Worm (Caenorhabditis elegans) whole organism, L4/young adult: ENCODE data around the gene mfn-1.

ENCODE experiments used
- W03F9.2 ChIP-seq: fragments of 150-350 bp; optimal IDR thresholded peaks from 2 replicates; lab custom pipeline; 2014; ENCODE audit warnings: missing biosample characterization, missing genetic modification characterization
- him-1 ChIP-seq: sonication (generic microtip); optimal IDR thresholded peaks from 2 replicates; lab custom pipeline; 2016; ENCODE audit warnings: missing genotype, missing genetic modification reagents, missing genetic modification characterization, missing compliant biosample characterization

DNA sequence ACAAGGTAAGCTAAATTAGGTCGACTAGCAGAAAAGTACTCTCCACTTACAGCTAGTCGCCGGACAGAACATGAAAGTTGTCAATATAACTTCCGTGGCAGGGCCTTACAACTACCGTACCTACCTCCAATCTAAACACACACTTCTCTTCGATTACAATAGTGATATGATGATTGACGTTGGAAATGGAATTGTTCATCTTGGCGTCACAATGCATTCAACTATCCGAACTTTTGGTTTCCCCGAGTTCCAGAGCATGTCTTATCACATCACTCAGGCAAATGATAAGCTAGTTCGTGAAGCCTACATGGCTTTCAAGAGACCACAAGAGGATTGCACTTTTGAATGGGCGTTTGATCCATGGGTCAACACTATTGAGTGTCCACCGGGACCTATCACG, 44.5 kb downstream of the mfn-1 start:
- no peak for TF ChIP-seq W03F9.2
- no peak for TF ChIP-seq him-1 (tag; lab: Kevin White, UChicago)
